Fruit fly (Drosophila melanogaster): ENCODE data around the gene CG3939.

Gene CG3939

DNA sequence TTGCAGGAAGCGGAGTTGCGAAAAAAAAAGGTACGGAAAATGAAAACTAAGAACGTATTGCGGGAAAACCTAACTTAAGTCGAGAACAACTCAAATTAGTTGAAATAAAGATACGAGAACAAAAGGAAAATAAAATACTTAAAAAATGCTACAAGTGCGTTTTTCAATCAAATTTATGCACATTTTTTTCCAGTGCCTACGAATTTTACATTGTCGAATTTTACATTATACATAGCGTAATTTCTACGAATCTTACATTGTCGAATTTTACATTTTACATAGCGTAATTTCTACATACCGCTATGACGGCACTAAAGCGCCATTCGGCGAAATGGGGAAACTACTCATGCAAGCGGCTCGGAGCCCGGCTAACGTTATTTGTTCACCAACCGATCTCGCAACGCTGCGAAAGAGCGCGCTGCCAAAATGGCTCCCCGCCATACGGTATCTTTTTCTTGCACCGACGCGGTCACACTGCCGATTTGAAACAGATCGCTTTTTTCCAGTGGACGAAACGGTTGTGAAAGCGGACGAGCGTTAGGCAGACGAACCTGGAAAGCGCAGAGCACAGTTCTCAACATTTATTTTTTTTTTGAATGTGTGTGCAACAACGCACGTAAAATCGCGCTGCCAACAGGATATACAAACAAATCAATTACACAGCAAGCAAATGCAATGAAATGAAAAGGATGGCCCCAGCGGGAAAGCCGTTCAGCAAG lies 40.3 kb upstream of the CG3939 start, which contains the start of gene N (continued):
- peak; percentile 15 for TF ChIP-seq cyc (GFP tag; optimal IDR thresholded peaks at IDR 0.05)
- TF ChIP-seq CG10631 (GFP tag; optimal IDR thresholded peaks at IDR 0.05): peak; percentile 15
- TF ChIP-seq esn (GFP tag; optimal IDR thresholded peaks at IDR 0.05): peak; percentile 29
- peak; percentile 64; the same call in 2 of the 3 replicates for TF ChIP-seq CG8119 (GFP tag; IDR thresholded peaks at IDR 0.05)
- peak; percentile 10 for TF ChIP-seq Sox14 (GFP tag; optimal IDR thresholded peaks at IDR 0.05)
- peak; percentile 52 for TF ChIP-seq Hr4 (GFP tag; optimal IDR thresholded peaks at IDR 0.05)
- no peak for TF ChIP-seq fd59A (GFP tag; optimal IDR thresholded peaks at IDR 0.05)

dm6 chrX:3135102-3135393 lies 39.8 kb upstream of the CG3939 start:
- TF ChIP-seq CG9139 (GFP tag; optimal IDR thresholded peaks at IDR 0.05) (peak; percentile 2), Blimp-1 (GFP tag; optimal IDR thresholded peaks at IDR 0.05) (no peak), ss (GFP tag; optimal IDR thresholded peaks at IDR 0.05) (peak in 1 of 2 experiments; percentile 28), Ets21C (GFP tag; optimal IDR thresholded peaks at IDR 0.05) (no peak), CG8119 (GFP tag; IDR thresholded peaks at IDR 0.05) (no peak)

DNA sequence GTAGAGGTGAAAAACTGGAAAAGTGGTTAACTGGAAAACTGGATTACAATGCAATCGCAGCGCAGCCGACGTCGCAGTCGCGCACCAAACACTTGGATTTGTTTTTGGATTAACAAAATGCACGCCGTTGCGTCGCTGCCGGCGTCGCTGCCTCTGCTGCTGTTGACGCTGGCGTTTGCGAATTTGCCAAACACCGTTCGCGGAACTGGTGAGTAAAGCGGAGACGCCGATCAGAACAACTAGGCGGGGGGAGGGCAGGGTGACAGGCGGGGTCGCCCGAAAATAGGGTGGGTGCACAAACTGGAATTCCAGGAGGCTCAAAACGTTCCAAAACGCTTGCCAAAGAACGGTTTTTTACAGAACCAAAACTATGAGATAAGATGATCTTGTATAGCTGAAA lies 39.2 kb upstream of the CG3939 start:
- TF ChIP-seq CG6163 (GFP tag; IDR thresholded peaks at IDR 0.05) (peak; percentile 36; the same call in 1 of the 3 replicates), CG4318 (GFP tag; optimal IDR thresholded peaks at IDR 0.05) (no peak)

- TF ChIP-seq net (GFP tag; optimal IDR thresholded peaks at IDR 0.05): peak; percentile 30
- no peak for TF ChIP-seq Hr38 (GFP tag; optimal IDR thresholded peaks at IDR 0.05)
- TF ChIP-seq CG10631 (GFP tag; optimal IDR thresholded peaks at IDR 0.05): no peak
- TF ChIP-seq dsx (GFP tag; optimal IDR thresholded peaks at IDR 0.05; ENCODE audit: poor library complexity, severe bottlenecking): peak; percentile 5
- no peak for TF ChIP-seq svp (GFP tag)
- TF ChIP-seq Ets21C (GFP tag; optimal IDR thresholded peaks at IDR 0.05): no peak
- TF ChIP-seq Eip75B (GFP tag; optimal IDR thresholded peaks at IDR 0.05): no peak
- peak; percentile 59 for TF ChIP-seq Eip78C (GFP tag)
- no peak for TF ChIP-seq CG6854 (GFP tag; optimal IDR thresholded peaks at IDR 0.05)
- no peak for TF ChIP-seq topi (GFP tag; optimal IDR thresholded peaks at IDR 0.05)
- no peak for TF ChIP-seq CG7368 (GFP tag; optimal IDR thresholded peaks at IDR 0.05)
- TF ChIP-seq lz (GFP tag; optimal IDR thresholded peaks at IDR 0.05): no peak
- no peak for TF ChIP-seq esn (GFP tag; optimal IDR thresholded peaks at IDR 0.05)
- TF ChIP-seq CG6808 (GFP tag; optimal IDR thresholded peaks at IDR 0.05): peak; percentile 18
- no peak for TF ChIP-seq CG6276 (GFP tag; optimal IDR thresholded peaks at IDR 0.05)
- no peak for TF ChIP-seq CG9139 (GFP tag; optimal IDR thresholded peaks at IDR 0.05)
- TF ChIP-seq fkh (GFP tag; optimal IDR thresholded peaks at IDR 0.05): peak; percentile 75
- no peak for TF ChIP-seq acj6 (GFP tag; optimal IDR thresholded peaks at IDR 0.05)
- TF ChIP-seq fd85E (GFP tag; optimal IDR thresholded peaks at IDR 0.05): no peak
- TF ChIP-seq CG31627 (GFP tag; optimal IDR thresholded peaks at IDR 0.05): no peak
- TF ChIP-seq CG32006 (GFP tag; optimal IDR thresholded peaks at IDR 0.05): no peak
- TF ChIP-seq Sox15 (GFP tag; optimal IDR thresholded peaks at IDR 0.05): no peak
- TF ChIP-seq Hr39 (GFP tag; optimal IDR thresholded peaks at IDR 0.05): no peak
- TF ChIP-seq OdsH (GFP tag; optimal IDR thresholded peaks at IDR 0.05): no peak
- TF ChIP-seq CG6792 (GFP tag; optimal IDR thresholded peaks at IDR 0.05): no peak
- TF ChIP-seq salr (GFP tag; optimal IDR thresholded peaks at IDR 0.05): no peak
- TF ChIP-seq CG15336 (GFP tag; IDR thresholded peaks at IDR 0.05): no peak; the same call in 1 of the 2 replicates
- TF ChIP-seq spab (GFP tag; optimal IDR thresholded peaks at IDR 0.05): no peak
- TF ChIP-seq Smox (GFP tag; optimal IDR thresholded peaks at IDR 0.05): no peak
- peak; percentile 33 to 46 for TF ChIP-seq ss (GFP tag; optimal IDR thresholded peaks at IDR 0.05)
- TF ChIP-seq Ets96B (tag; optimal IDR thresholded peaks at IDR 0.05): no peak
- no peak for TF ChIP-seq CG3032 (tag; optimal IDR thresholded peaks at IDR 0.05)
- no peak for TF ChIP-seq CG3919 (GFP tag; optimal IDR thresholded peaks at IDR 0.05)
- no peak for TF ChIP-seq Lpt (GFP tag; optimal IDR thresholded peaks at IDR 0.05)
- TF ChIP-seq fd59A (GFP tag; optimal IDR thresholded peaks at IDR 0.05): no peak
- no peak for TF ChIP-seq CG10669 (GFP tag; optimal IDR thresholded peaks at IDR 0.05)
- TF ChIP-seq CG8119 (GFP tag; IDR thresholded peaks at IDR 0.05): 0 out of 3 replicates have a peak, but pooled peaks have one; percentile 20
These were observed 38.3 kb upstream of the CG3939 start for dm6 chrX:3136338-3137086.

All from whole organism, prepupa.